Fruit fly (Drosophila melanogaster) whole organism, wandering third instar larva: ENCODE measurements around the gene CG14645.

ENCODE experiments used
- Abd-B ChIP-seq: fragments of >200 bp; optimal IDR thresholded peaks from 2 replicates; lab custom pipeline; 2017; ENCODE audit warnings: missing biosample characterization, missing genetic modification characterization
- Myc ChIP-seq: fragments of >200 bp; optimal IDR thresholded peaks from 2 replicates; lab custom pipeline; 2017
- Vsx2 ChIP-seq: fragments of 200-300, 225-300 bp; sonication (Bioruptor generic); optimal IDR thresholded peaks from 2 replicates; lab custom pipeline; 2018; ENCODE audit warnings: missing biosample characterization, missing genetic modification characterization; ENCODE audit not compliant: partially characterized antibody
- psq ChIP-seq: fragments of 200-800 bp; sonication (Bioruptor generic); optimal IDR thresholded peaks from 3 replicates; lab custom pipeline; 2017; ENCODE audit warnings: missing biosample characterization, mild to moderate bottlenecking, missing genetic modification characterization, moderate library complexity

dm6 chr3R:4348197-4348814 lies 13.4 kb downstream of the CG14645 start:
- TF ChIP-seq Vsx2 (GFP tag; lab: Kevin White, UChicago) (no peak), Abd-B (GFP tag; lab: Kevin White, UChicago) (no peak), psq (GFP tag; lab: Kevin White, UChicago) (no peak), Myc (lab: Kevin White, UChicago) (no peak)
